Fruit fly (Drosophila melanogaster) whole organism, embryonic: ENCODE data around the gene hook.
A peak's percentile ranks its signal among the peaks of the same experiment; 100 is the strongest.

Source experiments
- ATbp ChIP-seq: fragments of 200-800 bp; sonication (Bioruptor generic); optimal IDR thresholded peaks from 2 replicates; lab custom pipeline; 2017; ENCODE audit warnings: missing biosample characterization, mild to moderate bottlenecking, missing genetic modification characterization, missing genetic modification reagents
- Antp ChIP-seq: fragments of 200-800 bp; sonication (Bioruptor generic); optimal IDR thresholded peaks from 3 replicates; lab custom pipeline; 2016; ENCODE audit warnings: missing biosample characterization, missing genetic modification characterization
- Asciz ChIP-seq: fragments of 200-800 bp; sonication (Bioruptor generic); optimal IDR thresholded peaks from 2 replicates; lab custom pipeline; 2017; ENCODE audit warnings: missing biosample characterization, mild to moderate bottlenecking, missing genetic modification characterization, missing genetic modification reagents
- CG10654 ChIP-seq: fragments of 200-800 bp; sonication (Bioruptor generic); optimal IDR thresholded peaks from 2 replicates; lab custom pipeline; 2016; ENCODE audit warnings: missing biosample characterization, missing genetic modification characterization
- CG11504 ChIP-seq: fragments of 200-800 bp; sonication (Bioruptor generic); optimal IDR thresholded peaks from 3 replicates; lab custom pipeline; 2019; ENCODE audit warnings: missing biosample characterization, mild to moderate bottlenecking, missing genetic modification characterization, moderate library complexity
- CG11696 ChIP-seq: fragments of 200-800 bp; sonication (Bioruptor generic); IDR thresholded peaks from 2 replicates; pipeline ENCODE4 v1.3.6; 2022; ENCODE audit warnings: missing biosample characterization, missing genetic modification characterization
- CG12219 ChIP-seq: fragments of 200-800 bp; sonication (Bioruptor generic); optimal IDR thresholded peaks from 3 replicates; lab custom pipeline; 2018; ENCODE audit warnings: missing biosample characterization, mild to moderate bottlenecking, missing genetic modification characterization
- CG1603 ChIP-seq: fragments of 200-800 bp; sonication (Bioruptor generic); optimal IDR thresholded peaks from 2 replicates; lab custom pipeline; 2019; ENCODE audit warnings: missing biosample characterization, mild to moderate bottlenecking, missing genetic modification characterization, moderate library complexity
- CG16779 ChIP-seq: fragments of 200-800 bp; sonication (Bioruptor generic); IDR thresholded peaks from 2 replicates; pipeline ENCODE4 v1.3.6; 2022; ENCODE audit warnings: missing biosample characterization, missing genetic modification characterization
- CG32772 ChIP-seq: fragments of 200-800 bp; sonication (Bioruptor generic); IDR thresholded peaks from 2 replicates; pipeline ENCODE4 v1.3.6; 2022; ENCODE audit warnings: missing biosample characterization, missing genetic modification characterization
- CG33557 ChIP-seq: fragments of 200-800 bp; sonication (Bioruptor generic); optimal IDR thresholded peaks from 2 replicates; lab custom pipeline; 2019; ENCODE audit warnings: missing biosample characterization, mild to moderate bottlenecking, missing genetic modification characterization, moderate library complexity
- CG4282 ChIP-seq: fragments of 200-800 bp; sonication (Bioruptor generic); optimal IDR thresholded peaks from 2 replicates; lab custom pipeline; 2016; ENCODE audit warnings: missing biosample characterization, missing genetic modification characterization
- CG43689 ChIP-seq: fragments of 200-800 bp; sonication (Bioruptor generic); IDR thresholded peaks from 2 replicates; pipeline ENCODE4 v1.3.6; 2022; ENCODE audit warnings: missing biosample characterization, missing genetic modification characterization
- CG6254 ChIP-seq: fragments of 200-800 bp; sonication (Bioruptor generic); optimal IDR thresholded peaks from 3 replicates; lab custom pipeline; 2017; ENCODE audit warnings: mild to moderate bottlenecking, missing biosample characterization, missing genetic modification reagents, missing genetic modification characterization
- CoRest ChIP-seq: fragments of 200-800 bp; sonication (Bioruptor generic); optimal IDR thresholded peaks from 3 replicates; lab custom pipeline; 2018; ENCODE audit warnings: missing biosample characterization, mild to moderate bottlenecking, missing genetic modification characterization, moderate library complexity
- Dip3 ChIP-seq: fragments of 200-800 bp; sonication (Bioruptor generic); optimal IDR thresholded peaks from 3 replicates; lab custom pipeline; 2016; ENCODE audit warnings: missing biosample characterization, missing genetic modification characterization
- Dll ChIP-seq: fragments of 200-800 bp; sonication (Bioruptor generic); IDR thresholded peaks from 4 replicates; pipeline ENCODE4 v1.3.6; 2022; ENCODE audit warnings: missing biosample characterization, missing genetic modification characterization; ENCODE audit not compliant: partially characterized antibody
- Doc3 ChIP-seq: fragments of 200-800 bp; sonication (Bioruptor generic); IDR thresholded peaks from 3 replicates; pipeline ENCODE4 v1.3.6; 2022; ENCODE audit warnings: missing biosample characterization, missing genetic modification characterization; ENCODE audit not compliant: partially characterized antibody
- Drgx ChIP-seq: fragments of 200-800 bp; sonication (Bioruptor generic); IDR thresholded peaks from 2 replicates; pipeline ENCODE4 v1.3.6; 2022; ENCODE audit warnings: missing biosample characterization, missing genetic modification characterization
- Ets97D ChIP-seq: fragments of 200-800 bp; sonication (Bioruptor generic); optimal IDR thresholded peaks from 3 replicates; lab custom pipeline; 2016; ENCODE audit warnings: missing biosample characterization, missing genetic modification characterization
- Fer1 ChIP-seq: fragments of 200-800 bp; sonication (Bioruptor generic); optimal IDR thresholded peaks from 2 replicates; lab custom pipeline; 2017; ENCODE audit warnings: missing biosample characterization, mild to moderate bottlenecking, missing genetic modification characterization
- GATAe ChIP-seq: fragments of 200-800 bp; sonication (Bioruptor generic); conservative IDR thresholded peaks from 2 replicates; pipeline ENCODE4 v1.3.6; 2022; ENCODE audit warnings: missing biosample characterization, missing genetic modification characterization
- Gug ChIP-seq: fragments of 200-800 bp; sonication (Bioruptor generic); IDR thresholded peaks from 4 replicates; pipeline ENCODE4 v1.3.6; 2022; ENCODE audit warnings: missing biosample characterization, missing genetic modification characterization
- HLH3B ChIP-seq: fragments of 200-800 bp; sonication (Bioruptor generic); IDR thresholded peaks from 2 replicates; pipeline ENCODE4 v1.3.6; 2022; ENCODE audit warnings: missing biosample characterization, missing genetic modification characterization
- Hr39 ChIP-seq: fragments of >200 bp; optimal IDR thresholded peaks from 2 replicates; lab custom pipeline; 2017
- Lhr ChIP-seq: fragments of 200-800 bp; sonication (Bioruptor generic); optimal IDR thresholded peaks from 3 replicates; lab custom pipeline; 2017; ENCODE audit warnings: mild to moderate bottlenecking, missing biosample characterization, missing genetic modification reagents, missing genetic modification characterization
- MBD-R2 ChIP-seq: fragments of 200-800 bp; sonication (Bioruptor generic); IDR thresholded peaks from 2 replicates; pipeline ENCODE4 v1.3.6; 2022; ENCODE audit warnings: missing biosample characterization, missing genetic modification characterization
- MTF-1 ChIP-seq: fragments of 200-800 bp; sonication (Bioruptor generic); optimal IDR thresholded peaks from 2 replicates; lab custom pipeline; 2018; ENCODE audit warnings: missing biosample characterization, mild to moderate bottlenecking, missing genetic modification characterization, borderline replicate concordance
- Med ChIP-seq: fragments of 200-800 bp; sonication (Bioruptor generic); peaks from one replicate; lab custom pipeline; 2016; ENCODE audit warnings: missing biosample characterization, missing genetic modification characterization, mild to moderate bottlenecking, inconsistent platforms, moderate library complexity
- Poxn ChIP-seq: fragments of 200-800 bp; sonication (Bioruptor generic); IDR thresholded peaks from 2 replicates; pipeline ENCODE4 v1.3.6; 2022; ENCODE audit warnings: missing biosample characterization, missing genetic modification characterization
- Sin3A ChIP-seq: fragments of >200 bp; optimal IDR thresholded peaks from 2 replicates; lab custom pipeline; 2018
- bowl ChIP-seq: fragments of 200-800 bp; sonication (Bioruptor generic); IDR thresholded peaks from 2 replicates; pipeline ENCODE4 v1.3.6; 2022; ENCODE audit warnings: missing biosample characterization, missing genetic modification characterization
- bsh ChIP-seq, 2 experiments: fragments of 200-800 bp; sonication (Bioruptor generic); optimal IDR thresholded peaks; 2 replicates each; lab custom pipeline; 2017 to 2018; ENCODE audit warnings: mild to moderate bottlenecking in 2 of 2, missing biosample characterization in 2 of 2, missing genetic modification characterization in 2 of 2, moderate library complexity in 1 of 2
- cg ChIP-seq: fragments of 200-800 bp; sonication (Bioruptor generic); optimal IDR thresholded peaks from 3 replicates; lab custom pipeline; 2019; ENCODE audit warnings: missing biosample characterization, mild to moderate bottlenecking, missing genetic modification characterization, moderate library complexity
- ci ChIP-seq: fragments of 200-800 bp; sonication (Bioruptor generic); IDR thresholded peaks from 3 replicates; pipeline ENCODE4 v1.3.6; 2022; ENCODE audit warnings: missing biosample characterization, missing genetic modification characterization
- croc ChIP-seq: fragments of 200-800 bp; sonication (Bioruptor generic); conservative IDR thresholded peaks from 3 replicates; pipeline ENCODE4 v1.3.6; 2022; ENCODE audit warnings: missing biosample characterization, missing genetic modification characterization
- emc ChIP-seq: fragments of 200-800 bp; sonication (Bioruptor generic); optimal IDR thresholded peaks from 2 replicates; lab custom pipeline; 2016; ENCODE audit warnings: missing biosample characterization, missing genetic modification characterization
- lov ChIP-seq, 2 experiments: fragments of 200-800 bp in 1 of 2; fragments of >200 bp in 1 of 2; sonication (Bioruptor generic) in 1 of 2; IDR thresholded peaks in 1 of 2; optimal IDR thresholded peaks in 1 of 2; 2 replicates in 1 of 2; 3 replicates in 1 of 2; pipeline versions ENCODE4 v1.3.6 to Lab custom; 2017 to 2022; ENCODE audit warnings: missing biosample characterization in 1 of 2, missing genetic modification characterization in 1 of 2
- org-1 ChIP-seq: fragments of 200-800 bp; sonication (Bioruptor generic); optimal IDR thresholded peaks from 2 replicates; lab custom pipeline; 2017; ENCODE audit warnings: missing biosample characterization, missing genetic modification characterization
- pfk ChIP-seq: fragments of 200-800 bp; sonication (Bioruptor generic); optimal IDR thresholded peaks from 2 replicates; lab custom pipeline; 2018; ENCODE audit warnings: missing biosample characterization, mild to moderate bottlenecking, missing genetic modification characterization, moderate library complexity
- slbo ChIP-seq: fragments of 200-800 bp; sonication (Bioruptor generic); IDR thresholded peaks from 2 replicates; pipeline ENCODE4 v1.3.6; 2022; ENCODE audit warnings: missing biosample characterization, missing genetic modification characterization
- sna ChIP-seq: fragments of 200-800 bp; sonication (Bioruptor generic); IDR thresholded peaks from 2 replicates; pipeline ENCODE4 v1.3.6; 2022; ENCODE audit warnings: missing biosample characterization, missing genetic modification characterization; ENCODE audit not compliant: partially characterized antibody
- stwl ChIP-seq: fragments of 200-800 bp; sonication (Bioruptor generic); optimal IDR thresholded peaks from 3 replicates; lab custom pipeline; 2018; ENCODE audit warnings: missing biosample characterization, mild to moderate bottlenecking, missing genetic modification characterization, moderate library complexity
- tx ChIP-seq: fragments of 200-800 bp; sonication (Bioruptor generic); optimal IDR thresholded peaks from 2 replicates; lab custom pipeline; 2016; ENCODE audit warnings: missing biosample characterization, missing genetic modification characterization
- unpg ChIP-seq: fragments of 200-800 bp; sonication (Bioruptor generic); optimal IDR thresholded peaks from 3 replicates; lab custom pipeline; 2018; ENCODE audit warnings: missing biosample characterization, mild to moderate bottlenecking, missing genetic modification characterization, moderate library complexity
- wek ChIP-seq: fragments of 200-800 bp; sonication (Bioruptor generic); optimal IDR thresholded peaks from 3 replicates; lab custom pipeline; 2018; ENCODE audit warnings: missing biosample characterization, mild to moderate bottlenecking, missing genetic modification characterization, moderate library complexity

The hook gene

DNA sequence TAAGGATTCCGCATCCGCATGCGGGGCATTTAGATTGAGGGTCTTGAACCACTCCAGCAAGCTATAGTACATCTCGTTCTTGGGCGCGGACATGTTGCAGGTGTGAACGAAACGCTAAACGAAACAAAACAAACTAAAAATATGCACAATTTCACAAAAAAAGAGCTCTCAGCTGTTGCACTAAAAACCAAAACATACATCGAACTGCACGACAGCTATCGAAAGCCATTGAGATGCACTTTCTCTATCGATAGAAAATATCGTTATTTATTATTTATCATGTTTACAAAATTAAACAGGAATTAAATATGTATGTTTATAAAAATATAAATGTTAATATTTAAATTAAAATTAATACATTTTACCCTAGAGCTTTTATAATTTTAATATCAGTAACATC lies at the start of gene hook (continued):
- no peak for TF ChIP-seq CG10654 (GFP tag; lab: Kevin White, UChicago)
- no peak for TF ChIP-seq Sin3A (lab: Kevin White, UChicago)
- no peak for TF ChIP-seq Antp (GFP tag; lab: Kevin White, UChicago)
- peak; percentile 85 for TF ChIP-seq Dll
- TF ChIP-seq croc, result no peak
- no peak for TF ChIP-seq CG16779 (GFP tag; lab: Robert Waterston, UW)
- no peak for TF ChIP-seq CG33557 (GFP tag; lab: Kevin White, UChicago)

DNA sequence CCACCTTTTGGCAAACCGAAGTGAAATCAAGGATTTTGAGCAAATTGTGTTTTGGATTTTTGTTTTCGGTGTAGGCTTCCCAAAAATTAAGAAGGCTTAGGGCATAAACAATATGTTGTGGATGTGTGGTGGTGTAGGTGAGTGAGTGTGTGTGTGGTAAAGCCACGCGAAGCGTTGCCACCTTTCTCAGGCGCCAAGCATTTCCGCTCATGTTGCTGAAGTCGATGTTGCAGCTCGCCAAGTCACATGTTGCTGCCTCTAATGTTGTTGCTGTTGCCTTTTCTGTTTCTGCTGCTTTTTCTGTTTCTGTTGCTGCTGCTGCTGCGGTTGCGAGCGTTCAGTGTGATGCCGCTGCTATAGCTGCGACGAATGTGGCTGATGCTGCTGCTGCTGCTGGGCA lies 46.4 kb upstream of the hook start:
- TF ChIP-seq CG4282 (GFP tag; lab: Kevin White, UChicago) (no peak), ci (GFP tag; lab: Robert Waterston, UW) (peak; percentile 88), unpg (GFP tag; lab: Kevin White, UChicago) (peak; percentile 10), GATAe (GFP tag; lab: Robert Waterston, UW) (no peak), MTF-1 (GFP tag; lab: Kevin White, UChicago) (peak; percentile 27), Lhr (GFP tag; lab: Kevin White, UChicago) (no peak), wek (GFP tag; lab: Kevin White, UChicago) (peak; percentile 16), bowl (GFP tag; lab: Robert Waterston, UW) (peak; percentile 18; the same call in 1 of the 2 replicates), CG6254 (GFP tag; lab: Kevin White, UChicago) (peak; percentile 8), bsh (GFP tag; optimal IDR thresholded peaks at IDR 0.05; lab: Kevin White, UChicago) (peak in 1 of 2 experiments; percentile 22), org-1 (peak; percentile 7), emc (GFP tag; lab: Kevin White, UChicago) (no peak), Poxn (GFP tag; lab: Robert Waterston, UW) (no peak), CG12219 (GFP tag; lab: Kevin White, UChicago) (peak; percentile 25), CG1603 (tag; lab: Kevin White, UChicago) (peak; percentile 33), pfk (no peak), Fer1 (GFP tag; lab: Kevin White, UChicago) (no peak), tx (GFP tag; lab: Kevin White, UChicago) (no peak), sna (GFP tag; lab: Robert Waterston, UW) (peak; percentile 35; the same call in 1 of the 2 replicates), Ets97D (GFP tag; lab: Kevin White, UChicago) (peak; percentile 59), slbo (GFP tag; lab: Robert Waterston, UW) (0 out of 2 replicates have a peak, but pooled peaks have one; percentile 10), Hr39 (lab: Kevin White, UChicago) (no peak), Drgx (GFP tag; lab: Robert Waterston, UW) (no peak), CG11504 (tag; lab: Kevin White, UChicago) (peak; percentile 99), CG32772 (no peak), lov (optimal IDR thresholded peaks at IDR 0.05; lab: Kevin White, UChicago) (no peak), lov (GFP tag; IDR thresholded peaks at IDR 0.05; lab: Robert Waterston, UW) (0 out of 3 replicates have a peak, but pooled peaks have one; percentile 47), CG43689 (GFP tag; lab: Robert Waterston, UW) (peak; percentile 41; the same call in 1 of the 2 replicates), Med (peak; percentile 61), Doc3 (GFP tag; lab: Robert Waterston, UW) (0 out of 3 replicates have a peak, but pooled peaks have one; percentile 24), HLH3B (GFP tag; lab: Robert Waterston, UW) (0 out of 2 replicates have a peak, but pooled peaks have one; percentile 4), cg (GFP tag; lab: Kevin White, UChicago) (peak; percentile 35), MBD-R2 (GFP tag; lab: Robert Waterston, UW) (0 out of 2 replicates have a peak, but pooled peaks have one; percentile 21), stwl (tag; lab: Kevin White, UChicago) (peak; percentile 65), CoRest (no peak), Asciz (GFP tag; lab: Kevin White, UChicago) (peak; percentile 31), Gug (no peak), ATbp (peak; percentile 5), CG11696 (GFP tag; lab: Robert Waterston, UW) (no peak), Dip3 (GFP tag; lab: Kevin White, UChicago) (no peak)
